Fruit fly (Drosophila melanogaster) whole organism, embryonic: ENCODE results near the gene mthl6.
A peak's percentile ranks its signal among the peaks of the same experiment; 100 is the strongest.

Experiments
- Adf1 ChIP-seq: fragments of 200-800 bp; sonication (Bioruptor generic); IDR thresholded peaks from 2 replicates; pipeline ENCODE4 v1.3.6; 2022; ENCODE audit warnings: missing biosample characterization, missing genetic modification characterization
- Aef1 ChIP-seq: fragments of 200-800 bp; sonication (Bioruptor generic); IDR thresholded peaks from 3 replicates; pipeline ENCODE4 v1.3.6; 2022; ENCODE audit warnings: missing biosample characterization, missing genetic modification characterization
- B-H1 ChIP-seq: fragments of 200-800 bp; sonication (Bioruptor generic); IDR thresholded peaks from 3 replicates; pipeline ENCODE4 v1.3.6; 2022; ENCODE audit warnings: missing biosample characterization, missing genetic modification characterization
- Blimp-1 ChIP-seq: fragments of 200-800 bp; sonication (Bioruptor generic); optimal IDR thresholded peaks from 3 replicates; lab custom pipeline; 2018; ENCODE audit warnings: missing biosample characterization, missing genetic modification characterization, mild to moderate bottlenecking, moderate library complexity, missing genetic modification reagents
- CG1024 ChIP-seq: fragments of 200-800 bp; sonication (Bioruptor generic); IDR thresholded peaks from 2 replicates; pipeline ENCODE4 v1.3.6; 2022; ENCODE audit warnings: missing biosample characterization, missing genetic modification characterization
- CG11247 ChIP-seq: fragments of 200-800 bp; sonication (Bioruptor generic); IDR thresholded peaks from 2 replicates; pipeline ENCODE4 v1.3.6; 2022; ENCODE audit warnings: missing biosample characterization, missing genetic modification characterization
- CG12942 ChIP-seq: fragments of 200-800 bp; sonication (Bioruptor generic); optimal IDR thresholded peaks from 3 replicates; lab custom pipeline; 2016; ENCODE audit warnings: missing biosample characterization, missing genetic modification characterization
- CG13296 ChIP-seq: fragments of 200-800 bp; sonication (Bioruptor generic); optimal IDR thresholded peaks from 3 replicates; lab custom pipeline; 2018; ENCODE audit warnings: missing biosample characterization, mild to moderate bottlenecking, missing genetic modification characterization
- CG13894 ChIP-seq: fragments of 200-800 bp; sonication (Bioruptor generic); optimal IDR thresholded peaks from 3 replicates; lab custom pipeline; 2018; ENCODE audit warnings: missing biosample characterization, mild to moderate bottlenecking, missing genetic modification characterization, moderate library complexity
- CG15696 ChIP-seq: fragments of 200-800 bp; sonication (Bioruptor generic); optimal IDR thresholded peaks from 2 replicates; lab custom pipeline; 2019; ENCODE audit warnings: missing biosample characterization, mild to moderate bottlenecking, missing genetic modification characterization, moderate library complexity
- CG1647 ChIP-seq: fragments of 200-800 bp; sonication (Bioruptor generic); optimal IDR thresholded peaks from 3 replicates; lab custom pipeline; 2016; ENCODE audit warnings: missing biosample characterization, missing genetic modification characterization
- CG2199 ChIP-seq: fragments of 200-800 bp; sonication (Bioruptor generic); IDR thresholded peaks from 3 replicates; pipeline ENCODE4 v1.3.6; 2022; ENCODE audit warnings: missing biosample characterization, missing genetic modification characterization
- CG2678 ChIP-seq: fragments of 200-800 bp; sonication (Bioruptor generic); optimal IDR thresholded peaks from 3 replicates; lab custom pipeline; 2019; ENCODE audit warnings: missing biosample characterization, mild to moderate bottlenecking, missing genetic modification characterization, moderate library complexity
- CG2875 ChIP-seq: fragments of 200-800 bp; sonication (Bioruptor generic); optimal IDR thresholded peaks from 2 replicates; lab custom pipeline; 2017; ENCODE audit warnings: missing biosample characterization, mild to moderate bottlenecking, missing genetic modification characterization, missing genetic modification reagents
- CG3065 ChIP-seq: fragments of 200-800 bp; sonication (Bioruptor generic); optimal IDR thresholded peaks from 2 replicates; lab custom pipeline; 2016; ENCODE audit warnings: missing biosample characterization, missing genetic modification characterization
- CG31441 ChIP-seq: fragments of 200-800 bp; sonication (Bioruptor generic); IDR thresholded peaks from 2 replicates; pipeline ENCODE4 v1.3.6; 2022; ENCODE audit warnings: missing biosample characterization, missing genetic modification characterization
- CG3407 ChIP-seq: fragments of 200-800 bp; sonication (Bioruptor generic); optimal IDR thresholded peaks from 2 replicates; lab custom pipeline; 2018; ENCODE audit warnings: missing biosample characterization, mild to moderate bottlenecking, missing genetic modification characterization
- CG5180 ChIP-seq: fragments of 200-800 bp; sonication (Bioruptor generic); optimal IDR thresholded peaks from 3 replicates; lab custom pipeline; 2017; ENCODE audit warnings: missing biosample characterization, missing genetic modification characterization, mild to moderate bottlenecking, moderate library complexity, missing genetic modification reagents
- CG6683 ChIP-seq: fragments of 200-800 bp; sonication (Bioruptor generic); optimal IDR thresholded peaks from 2 replicates; lab custom pipeline; 2017; ENCODE audit warnings: missing biosample characterization, mild to moderate bottlenecking, missing genetic modification characterization, missing genetic modification reagents
- CG6689 ChIP-seq: fragments of 200-800 bp; sonication (Bioruptor generic); IDR thresholded peaks from 2 replicates; pipeline ENCODE4 v1.3.6; 2022; ENCODE audit warnings: missing biosample characterization, missing genetic modification characterization
- CG6791 ChIP-seq: fragments of 200-800 bp; sonication (Bioruptor generic); IDR thresholded peaks from 3 replicates; pipeline ENCODE4 v1.3.6; 2022; ENCODE audit warnings: missing biosample characterization, missing genetic modification characterization; ENCODE audit not compliant: partially characterized antibody
- CG7357 ChIP-seq: fragments of 200-800 bp; sonication (Bioruptor generic); IDR thresholded peaks from 3 replicates; pipeline ENCODE4 v1.3.6; 2022; ENCODE audit warnings: missing biosample characterization, missing genetic modification characterization
- CG9727 ChIP-seq: fragments of 200-800 bp; sonication (Bioruptor generic); optimal IDR thresholded peaks from 3 replicates; lab custom pipeline; 2017; ENCODE audit warnings: missing biosample characterization, mild to moderate bottlenecking, missing genetic modification characterization
- CG9932 ChIP-seq: fragments of 200-800 bp; sonication (Bioruptor generic); IDR thresholded peaks from 2 replicates; pipeline ENCODE4 v1.3.6; 2022; ENCODE audit warnings: missing biosample characterization, missing genetic modification characterization
- CTCF ChIP-seq: fragments of 200-800 bp; sonication (Bioruptor generic); optimal IDR thresholded peaks from 2 replicates; lab custom pipeline; 2017; ENCODE audit warnings: missing biosample characterization, mild to moderate bottlenecking, missing genetic modification characterization, moderate library complexity
- Chrac-16 ChIP-seq: fragments of 200-800 bp; sonication (Bioruptor generic); optimal IDR thresholded peaks from 3 replicates; lab custom pipeline; 2016; ENCODE audit warnings: missing biosample characterization, missing genetic modification characterization
- Dbx ChIP-seq: fragments of 200-800 bp; sonication (Bioruptor generic); IDR thresholded peaks from 3 replicates; pipeline ENCODE4 v1.3.6; 2022; ENCODE audit warnings: missing biosample characterization, missing genetic modification characterization
- Dip3 ChIP-seq: fragments of 200-800 bp; sonication (Bioruptor generic); optimal IDR thresholded peaks from 3 replicates; lab custom pipeline; 2016; ENCODE audit warnings: missing biosample characterization, missing genetic modification characterization
- E2f1 ChIP-seq: fragments of 200-800 bp; sonication (Bioruptor generic); IDR thresholded peaks from 2 replicates; pipeline ENCODE4 v1.3.6; 2022; ENCODE audit warnings: missing biosample characterization, missing genetic modification characterization
- Ets97D ChIP-seq: fragments of 200-800 bp; sonication (Bioruptor generic); optimal IDR thresholded peaks from 3 replicates; lab custom pipeline; 2016; ENCODE audit warnings: missing biosample characterization, missing genetic modification characterization
- Fer1 ChIP-seq: fragments of 200-800 bp; sonication (Bioruptor generic); optimal IDR thresholded peaks from 2 replicates; lab custom pipeline; 2017; ENCODE audit warnings: missing biosample characterization, mild to moderate bottlenecking, missing genetic modification characterization
- Gsc ChIP-seq: fragments of 200-800 bp; sonication (Bioruptor generic); IDR thresholded peaks from 2 replicates; pipeline ENCODE4 v1.3.6; 2022; ENCODE audit warnings: missing biosample characterization, missing genetic modification characterization
- Mrtf ChIP-seq: fragments of 200-800 bp; sonication (Bioruptor generic); IDR thresholded peaks from 3 replicates; pipeline ENCODE4 v1.3.6; 2022; ENCODE audit warnings: missing biosample characterization, missing genetic modification characterization
- Pdp1 ChIP-seq, 2 experiments: fragments of 200-800 bp; sonication (Bioruptor generic); optimal IDR thresholded peaks; 3 replicates each; lab custom pipeline; 2016; ENCODE audit warnings: missing biosample characterization in 2 of 2, missing genetic modification characterization in 2 of 2, mild to moderate bottlenecking in 1 of 2, moderate library complexity in 1 of 2
- Ravus ChIP-seq: fragments of 200-800 bp; sonication (Bioruptor generic); IDR thresholded peaks from 2 replicates; pipeline ENCODE4 v1.3.6; 2022; ENCODE audit warnings: missing biosample characterization, missing genetic modification characterization
- Scr ChIP-seq: fragments of 200-800 bp; sonication (Bioruptor generic); IDR thresholded peaks from 2 replicates; pipeline ENCODE4 v1.3.6; 2022; ENCODE audit warnings: missing biosample characterization, missing genetic modification characterization; ENCODE audit not compliant: partially characterized antibody
- Side ChIP-seq: fragments of 200-800 bp; sonication (Bioruptor generic); optimal IDR thresholded peaks from 2 replicates; lab custom pipeline; 2016; ENCODE audit warnings: missing biosample characterization, missing genetic modification characterization
- al ChIP-seq: fragments of 200-800 bp; sonication (Bioruptor generic); IDR thresholded peaks from 2 replicates; pipeline ENCODE4 v1.3.6; 2022; ENCODE audit warnings: missing biosample characterization, missing genetic modification characterization
- ash1 ChIP-seq: fragments of 200-800 bp; sonication (Bioruptor generic); optimal IDR thresholded peaks from 2 replicates; lab custom pipeline; 2018; ENCODE audit warnings: missing biosample characterization, mild to moderate bottlenecking, missing genetic modification characterization
- bigmax ChIP-seq: fragments of 200-800 bp; sonication (Bioruptor generic); optimal IDR thresholded peaks from 2 replicates; lab custom pipeline; 2018; ENCODE audit warnings: missing biosample characterization, mild to moderate bottlenecking, missing genetic modification characterization
- chm ChIP-seq: fragments of 200-800 bp; sonication (Bioruptor generic); IDR thresholded peaks from 2 replicates; pipeline ENCODE4 v1.3.6; 2022; ENCODE audit warnings: missing biosample characterization, missing genetic modification characterization
- disco-r ChIP-seq: fragments of 200-800 bp; sonication (Bioruptor generic); optimal IDR thresholded peaks from 2 replicates; lab custom pipeline; 2016; ENCODE audit warnings: missing biosample characterization, missing genetic modification characterization
- nerfin-2 ChIP-seq: fragments of 200-800 bp; sonication (Bioruptor generic); IDR thresholded peaks from 2 replicates; pipeline ENCODE4 v1.3.6; 2022; ENCODE audit warnings: missing biosample characterization, missing genetic modification characterization; ENCODE audit not compliant: partially characterized antibody
- nom ChIP-seq: fragments of 200-800 bp; sonication (Bioruptor generic); optimal IDR thresholded peaks from 2 replicates; lab custom pipeline; 2017; ENCODE audit warnings: missing biosample characterization, missing genetic modification characterization, mild to moderate bottlenecking, moderate library complexity, missing genetic modification reagents
- p53 ChIP-seq: fragments of 200-800 bp; sonication (Bioruptor generic); optimal IDR thresholded peaks from 2 replicates; lab custom pipeline; 2016; ENCODE audit warnings: missing biosample characterization, missing genetic modification characterization
- pnt ChIP-seq: fragments of 200-800 bp; sonication (Bioruptor generic); optimal IDR thresholded peaks from 3 replicates; lab custom pipeline; 2016; ENCODE audit warnings: missing biosample characterization, missing genetic modification characterization
- salm ChIP-seq: fragments of 200-800 bp; sonication (Bioruptor generic); optimal IDR thresholded peaks from 2 replicates; lab custom pipeline; 2018; ENCODE audit warnings: missing biosample characterization, mild to moderate bottlenecking, missing genetic modification characterization
- sisA ChIP-seq: fragments of 200-800 bp; sonication (Bioruptor generic); IDR thresholded peaks from 2 replicates; pipeline ENCODE4 v1.3.6; 2022; ENCODE audit warnings: missing biosample characterization, missing genetic modification characterization
- unpg ChIP-seq: fragments of 200-800 bp; sonication (Bioruptor generic); optimal IDR thresholded peaks from 3 replicates; lab custom pipeline; 2018; ENCODE audit warnings: missing biosample characterization, mild to moderate bottlenecking, missing genetic modification characterization, moderate library complexity

mthl6 gene

DNA sequence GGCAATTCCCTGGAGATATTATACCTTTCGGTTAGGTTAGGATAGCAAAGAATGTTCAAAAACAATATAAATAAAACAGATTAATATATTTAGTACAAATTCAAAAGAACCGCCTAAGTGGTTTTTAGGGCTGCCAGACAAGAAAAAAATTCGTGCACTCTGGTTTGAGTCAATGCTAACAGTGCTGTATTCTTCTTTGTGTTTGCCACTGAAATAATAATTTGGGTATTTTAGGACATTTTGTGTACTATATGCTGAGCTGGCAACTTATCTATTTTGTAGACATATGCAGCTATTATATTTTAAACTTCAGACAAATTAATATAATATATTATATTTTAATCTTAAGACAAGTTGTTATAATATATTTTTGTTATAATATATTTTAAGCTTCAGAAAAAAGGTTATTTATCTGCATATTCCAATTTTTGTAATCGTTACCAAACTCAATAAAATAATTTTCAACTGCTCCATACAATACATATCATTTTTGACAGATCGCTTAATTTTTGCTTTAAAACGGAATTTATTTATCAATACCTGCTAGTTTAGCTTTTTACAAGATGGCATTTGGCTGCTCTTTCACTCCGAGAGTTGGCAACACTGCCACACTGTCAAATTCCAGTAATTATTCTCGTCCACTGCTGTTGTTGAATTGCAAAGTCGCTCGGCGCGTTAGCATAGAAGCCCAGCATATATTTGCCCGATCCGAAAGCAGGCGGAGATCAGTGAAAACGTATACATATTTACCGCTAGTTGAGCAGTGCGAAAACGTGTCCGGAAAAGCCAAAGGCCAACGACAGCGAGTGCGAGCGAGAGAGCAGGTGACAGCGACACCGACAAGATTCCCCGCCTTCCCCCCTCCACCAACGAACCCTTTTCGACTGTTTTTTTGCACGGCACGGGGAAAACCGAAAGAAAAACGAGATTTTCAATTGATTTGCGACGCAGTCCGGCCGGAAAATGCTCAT lies 24.9 kb downstream of the mthl6 start, which contains the start of gene CG7546 (continued):
- TF ChIP-seq nerfin-2 (GFP tag; lab: Robert Waterston, UW) (no peak), sisA (GFP tag; lab: Robert Waterston, UW) (0 out of 2 replicates have a peak, but pooled peaks have one; percentile 39), CG12942 (GFP tag; lab: Kevin White, UChicago) (peak; percentile 17), Side (no peak), CG11247 (GFP tag; lab: Robert Waterston, UW) (no peak), CG2678 (tag; lab: Kevin White, UChicago) (no peak), CG2875 (GFP tag; lab: Kevin White, UChicago) (no peak), Gsc (GFP tag; lab: Robert Waterston, UW) (no peak), CG7357 (GFP tag; lab: Robert Waterston, UW) (no peak), CTCF (GFP tag; lab: Kevin White, UChicago) (no peak), Ravus (GFP tag; lab: Robert Waterston, UW) (no peak), chm (GFP tag; lab: Robert Waterston, UW) (no peak), p53 (GFP tag; lab: Kevin White, UChicago) (no peak), CG13296 (GFP tag; lab: Kevin White, UChicago) (no peak), CG31441 (peak; percentile 59; the same call in 1 of the 2 replicates), Blimp-1 (GFP tag; lab: Kevin White, UChicago) (no peak), Ets97D (GFP tag; lab: Kevin White, UChicago) (peak; percentile 39), CG13894 (tag; lab: Kevin White, UChicago) (no peak), Mrtf (GFP tag; lab: Robert Waterston, UW) (no peak), CG6791 (GFP tag; lab: Robert Waterston, UW) (no peak), Pdp1 (GFP tag; optimal IDR thresholded peaks at IDR 0.05; lab: Kevin White, UChicago) (peak in 1 of 2 experiments; percentile 21), Scr (no peak), ash1 (no peak), CG9727 (peak; percentile 13), salm (tag; lab: Kevin White, UChicago) (no peak), unpg (no peak), Fer1 (GFP tag; lab: Kevin White, UChicago) (no peak), bigmax (GFP tag; lab: Kevin White, UChicago) (no peak), CG6689 (GFP tag; lab: Robert Waterston, UW) (peak; percentile 50), CG1647 (no peak), CG15696 (tag; lab: Kevin White, UChicago) (peak; percentile 10)

DNA sequence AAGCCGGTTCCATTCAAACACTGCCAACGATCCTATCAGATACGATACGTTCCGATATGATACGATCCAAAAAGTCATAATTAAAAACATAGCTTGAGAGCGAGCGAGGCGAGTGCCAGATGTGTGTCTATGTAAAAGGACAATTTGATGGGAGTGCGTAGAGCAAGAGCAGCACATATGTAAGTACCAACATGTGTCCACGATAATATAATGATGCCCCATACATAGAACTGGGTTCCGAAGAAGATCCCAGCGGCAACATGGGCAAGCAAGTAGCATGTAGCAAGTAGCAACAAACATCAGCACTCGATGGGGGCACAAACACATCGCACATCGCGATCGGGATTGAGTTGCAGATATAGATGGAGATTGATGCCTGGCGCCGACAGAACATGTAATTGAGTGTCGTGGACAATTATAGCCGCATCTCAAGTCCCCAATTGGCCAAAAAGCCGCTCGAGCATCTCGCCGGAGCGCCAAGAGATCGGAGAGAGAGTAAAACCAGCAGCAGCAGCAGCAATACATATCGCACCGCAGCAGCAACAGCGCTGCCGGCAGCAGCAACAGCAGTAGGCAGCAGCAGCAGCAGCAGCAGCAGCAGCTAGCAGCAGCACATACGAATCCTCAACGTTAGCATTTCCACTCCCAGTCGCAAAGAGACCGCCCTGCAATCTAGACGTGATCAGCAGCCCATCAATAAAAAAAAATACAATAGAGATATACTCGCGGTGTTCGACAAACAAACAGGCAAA lies 32.8 kb downstream of the mthl6 start, which contains the start of gene ltl:
Gene ltl, plus strand, starts transcription at position 647 of the 752 bp plus-strand sequence.
- TF ChIP-seq B-H1 (GFP tag; lab: Robert Waterston, UW) (no peak), CTCF (GFP tag; lab: Kevin White, UChicago) (no peak), al (GFP tag; lab: Robert Waterston, UW) (no peak), Dip3 (GFP tag; lab: Kevin White, UChicago) (no peak), CG3407 (GFP tag; lab: Kevin White, UChicago) (no peak), CG9932 (no peak), CG3065 (GFP tag; lab: Kevin White, UChicago) (no peak), E2f1 (no peak), Aef1 (GFP tag; lab: Robert Waterston, UW) (no peak), nom (GFP tag; lab: Kevin White, UChicago) (no peak), pnt (GFP tag; lab: Kevin White, UChicago) (no peak), Adf1 (GFP tag; lab: Robert Waterston, UW) (peak; percentile 82), CG5180 (GFP tag; lab: Kevin White, UChicago) (no peak), CG2199 (GFP tag; lab: Robert Waterston, UW) (peak; percentile 48; the same call in 1 of the 3 replicates), Chrac-16 (GFP tag; lab: Kevin White, UChicago) (no peak), CG1024 (GFP tag; lab: Robert Waterston, UW) (no peak), disco-r (GFP tag; lab: Kevin White, UChicago) (no peak), Dbx (GFP tag; lab: Robert Waterston, UW) (0 out of 3 replicates have a peak, but pooled peaks have one; percentile 18), CG6683 (GFP tag; lab: Kevin White, UChicago) (no peak)
